Fruit fly (Drosophila melanogaster) whole organism, embryonic: ENCODE results near the gene CG31365.

Experiments used
- Asciz ChIP-seq: fragments of 200-800 bp; sonication (Bioruptor generic); optimal IDR thresholded peaks from 2 replicates; lab custom pipeline; 2017; ENCODE audit warnings: missing biosample characterization, mild to moderate bottlenecking, missing genetic modification characterization, missing genetic modification reagents
- Bgb ChIP-seq: fragments of 200-800 bp; sonication (Bioruptor generic); IDR thresholded peaks from 2 replicates; pipeline ENCODE4 v1.3.6; 2022; ENCODE audit warnings: missing biosample characterization, missing genetic modification characterization; ENCODE audit not compliant: partially characterized antibody
- CG10543 ChIP-seq: fragments of 200-800 bp; sonication (Bioruptor generic); optimal IDR thresholded peaks from 3 replicates; lab custom pipeline; 2017; ENCODE audit warnings: missing biosample characterization, mild to moderate bottlenecking, missing genetic modification characterization, moderate library complexity
- CG14710 ChIP-seq: fragments of 200-800 bp; sonication (Bioruptor generic); optimal IDR thresholded peaks from 3 replicates; lab custom pipeline; 2019; ENCODE audit warnings: missing biosample characterization, mild to moderate bottlenecking, missing genetic modification characterization, moderate library complexity
- CG15696 ChIP-seq: fragments of 200-800 bp; sonication (Bioruptor generic); optimal IDR thresholded peaks from 2 replicates; lab custom pipeline; 2019; ENCODE audit warnings: missing biosample characterization, mild to moderate bottlenecking, missing genetic modification characterization, moderate library complexity
- CG17359 ChIP-seq: fragments of 200-800 bp; sonication (Bioruptor generic); optimal IDR thresholded peaks from 3 replicates; lab custom pipeline; 2018; ENCODE audit warnings: missing biosample characterization, mild to moderate bottlenecking, missing genetic modification characterization, moderate library complexity
- CG18599 ChIP-seq: fragments of 200-800 bp; sonication (Bioruptor generic); optimal IDR thresholded peaks from 3 replicates; lab custom pipeline; 2017; ENCODE audit warnings: missing biosample characterization, missing genetic modification characterization, mild to moderate bottlenecking, moderate library complexity, missing genetic modification reagents
- CG2875 ChIP-seq: fragments of 200-800 bp; sonication (Bioruptor generic); optimal IDR thresholded peaks from 2 replicates; lab custom pipeline; 2017; ENCODE audit warnings: missing biosample characterization, mild to moderate bottlenecking, missing genetic modification characterization, missing genetic modification reagents
- CG31441 ChIP-seq: fragments of 200-800 bp; sonication (Bioruptor generic); IDR thresholded peaks from 2 replicates; pipeline ENCODE4 v1.3.6; 2022; ENCODE audit warnings: missing biosample characterization, missing genetic modification characterization
- CG4328 ChIP-seq: fragments of 200-800 bp; sonication (Bioruptor generic); optimal IDR thresholded peaks from 3 replicates; lab custom pipeline; 2017; ENCODE audit warnings: missing biosample characterization, missing genetic modification reagents, missing genetic modification characterization
- CG4707 ChIP-seq: fragments of 200-800 bp; sonication (Bioruptor generic); optimal IDR thresholded peaks from 2 replicates; lab custom pipeline; 2018; ENCODE audit warnings: missing biosample characterization, mild to moderate bottlenecking, missing genetic modification characterization, moderate library complexity
- CG5953 ChIP-seq: fragments of 200-800 bp; sonication (Bioruptor generic); IDR thresholded peaks from 2 replicates; pipeline ENCODE4 v1.3.6; 2022; ENCODE audit warnings: missing biosample characterization, missing genetic modification characterization
- CG6272 ChIP-seq: fragments of 200-800 bp; sonication (Bioruptor generic); IDR thresholded peaks from 2 replicates; pipeline ENCODE4 v1.3.6; 2022; ENCODE audit warnings: missing biosample characterization, missing genetic modification characterization
- CG7271 ChIP-seq: fragments of 200-800 bp; sonication (Bioruptor generic); optimal IDR thresholded peaks from 2 replicates; lab custom pipeline; 2018; ENCODE audit warnings: missing biosample characterization, mild to moderate bottlenecking, missing genetic modification characterization, moderate library complexity
- CG9437 ChIP-seq: fragments of 200-800 bp; sonication (Bioruptor generic); optimal IDR thresholded peaks from 2 replicates; lab custom pipeline; 2018; ENCODE audit warnings: missing biosample characterization, mild to moderate bottlenecking, missing genetic modification characterization
- Chrac-16 ChIP-seq: fragments of 200-800 bp; sonication (Bioruptor generic); optimal IDR thresholded peaks from 3 replicates; lab custom pipeline; 2016; ENCODE audit warnings: missing biosample characterization, missing genetic modification characterization
- CoRest ChIP-seq: fragments of 200-800 bp; sonication (Bioruptor generic); optimal IDR thresholded peaks from 3 replicates; lab custom pipeline; 2018; ENCODE audit warnings: missing biosample characterization, mild to moderate bottlenecking, missing genetic modification characterization, moderate library complexity
- Dad ChIP-seq: fragments of 200-800 bp; sonication (Bioruptor generic); optimal IDR thresholded peaks from 3 replicates; lab custom pipeline; 2016; ENCODE audit warnings: missing biosample characterization, missing genetic modification characterization
- Dref ChIP-seq: fragments of 200-800 bp; sonication (Bioruptor generic); IDR thresholded peaks from 2 replicates; pipeline ENCODE4 v1.3.6; 2022; ENCODE audit warnings: missing biosample characterization, missing genetic modification characterization
- Fer2 ChIP-seq: fragments of 200-800 bp; sonication (Bioruptor generic); optimal IDR thresholded peaks from 2 replicates; lab custom pipeline; 2018; ENCODE audit warnings: missing biosample characterization, mild to moderate bottlenecking, missing genetic modification characterization, moderate library complexity
- GATAe ChIP-seq: fragments of 200-800 bp; sonication (Bioruptor generic); conservative IDR thresholded peaks from 2 replicates; pipeline ENCODE4 v1.3.6; 2022; ENCODE audit warnings: missing biosample characterization, missing genetic modification characterization
- Gsc ChIP-seq: fragments of 200-800 bp; sonication (Bioruptor generic); IDR thresholded peaks from 2 replicates; pipeline ENCODE4 v1.3.6; 2022; ENCODE audit warnings: missing biosample characterization, missing genetic modification characterization
- HHEX ChIP-seq: fragments of 200-800 bp; sonication (Bioruptor generic); optimal IDR thresholded peaks from 3 replicates; lab custom pipeline; 2017; ENCODE audit warnings: missing biosample characterization, mild to moderate bottlenecking, missing genetic modification characterization, missing genetic modification reagents
- Lhr ChIP-seq: fragments of 200-800 bp; sonication (Bioruptor generic); optimal IDR thresholded peaks from 3 replicates; lab custom pipeline; 2017; ENCODE audit warnings: mild to moderate bottlenecking, missing biosample characterization, missing genetic modification reagents, missing genetic modification characterization
- Myb ChIP-seq: fragments of 200-800 bp; sonication (Bioruptor generic); optimal IDR thresholded peaks from 2 replicates; lab custom pipeline; 2016; ENCODE audit warnings: missing biosample characterization, missing genetic modification characterization
- Nf-YA ChIP-seq: fragments of 200-800 bp; sonication (Bioruptor generic); IDR thresholded peaks from 2 replicates; pipeline ENCODE4 v1.3.6; 2022; ENCODE audit warnings: missing biosample characterization, missing genetic modification characterization
- Oaz ChIP-seq: fragments of 200-800 bp; sonication (Bioruptor generic); IDR thresholded peaks from 2 replicates; pipeline ENCODE4 v1.3.6; 2022; ENCODE audit warnings: missing biosample characterization, missing genetic modification characterization
- Pdp1 ChIP-seq, 2 experiments: fragments of 200-800 bp; sonication (Bioruptor generic); optimal IDR thresholded peaks; 3 replicates each; lab custom pipeline; 2016; ENCODE audit warnings: missing biosample characterization in 2 of 2, missing genetic modification characterization in 2 of 2, mild to moderate bottlenecking in 1 of 2, moderate library complexity in 1 of 2
- Rx ChIP-seq: fragments of 200-800 bp; sonication (Bioruptor generic); IDR thresholded peaks from 2 replicates; pipeline ENCODE4 v1.3.6; 2022; ENCODE audit warnings: missing biosample characterization, missing genetic modification characterization
- Xrp1 ChIP-seq: fragments of 200-800 bp; sonication (Bioruptor generic); IDR thresholded peaks from 2 replicates; pipeline ENCODE4 v1.3.6; 2022; ENCODE audit warnings: missing biosample characterization, missing genetic modification characterization
- abd-A ChIP-seq: fragments of 200-800 bp; sonication (Bioruptor generic); optimal IDR thresholded peaks from 3 replicates; lab custom pipeline; 2019; ENCODE audit warnings: missing biosample characterization, mild to moderate bottlenecking, missing genetic modification characterization, moderate library complexity
- ac ChIP-seq: fragments of 200-800 bp; sonication (Bioruptor generic); optimal IDR thresholded peaks from 3 replicates; lab custom pipeline; 2017; ENCODE audit warnings: missing biosample characterization, mild to moderate bottlenecking, missing genetic modification characterization
- ase ChIP-seq: fragments of 200-800 bp; sonication (Bioruptor generic); IDR thresholded peaks from 3 replicates; pipeline ENCODE4 v1.3.6; 2022; ENCODE audit warnings: missing biosample characterization, missing genetic modification characterization
- ash1 ChIP-seq: fragments of 200-800 bp; sonication (Bioruptor generic); optimal IDR thresholded peaks from 2 replicates; lab custom pipeline; 2018; ENCODE audit warnings: missing biosample characterization, mild to moderate bottlenecking, missing genetic modification characterization
- bab2 ChIP-seq: fragments of 200-800 bp; sonication (Bioruptor generic); optimal IDR thresholded peaks from 2 replicates; lab custom pipeline; 2016; ENCODE audit warnings: missing biosample characterization, missing genetic modification characterization
- dmrt11E ChIP-seq: fragments of 200-800 bp; sonication (Bioruptor generic); optimal IDR thresholded peaks from 3 replicates; lab custom pipeline; 2018; ENCODE audit warnings: missing biosample characterization, mild to moderate bottlenecking, missing genetic modification characterization, moderate library complexity
- dpn ChIP-seq, 2 experiments: fragments of 200-800 bp; sonication (Bioruptor generic); optimal IDR thresholded peaks; 3 replicates each; lab custom pipeline; 2016; ENCODE audit warnings: missing biosample characterization in 2 of 2, missing genetic modification characterization in 2 of 2
- emc ChIP-seq: fragments of 200-800 bp; sonication (Bioruptor generic); optimal IDR thresholded peaks from 2 replicates; lab custom pipeline; 2016; ENCODE audit warnings: missing biosample characterization, missing genetic modification characterization
- her ChIP-seq: fragments of 200-800 bp; sonication (Bioruptor generic); optimal IDR thresholded peaks from 2 replicates; lab custom pipeline; 2016; ENCODE audit warnings: missing biosample characterization, missing genetic modification characterization
- kni ChIP-seq: fragments of 200-800 bp; sonication (Bioruptor generic); optimal IDR thresholded peaks from 3 replicates; lab custom pipeline; 2017; ENCODE audit warnings: mild to moderate bottlenecking, missing biosample characterization, missing genetic modification reagents, missing genetic modification characterization
- onecut ChIP-seq: fragments of 200-800 bp; sonication (Bioruptor generic); IDR thresholded peaks from 2 replicates; pipeline ENCODE4 v1.3.6; 2022; ENCODE audit warnings: missing biosample characterization, missing genetic modification characterization
- prd ChIP-seq, 3 experiments: fragments of >200 bp in 2 of 3; fragments of 200-800 bp in 1 of 3; sonication (Bioruptor generic) in 1 of 3; optimal IDR thresholded peaks in 2 of 3; IDR thresholded peaks in 1 of 3; 2 replicates in 2 of 3; 3 replicates in 1 of 3; pipeline versions ENCODE4 v1.3.6 to Lab custom; 2017 to 2022; ENCODE audit warnings: missing biosample characterization in 1 of 3, missing genetic modification characterization in 1 of 3
- pum ChIP-seq: fragments of 200-800 bp; sonication (Bioruptor generic); optimal IDR thresholded peaks from 2 replicates; lab custom pipeline; 2016; ENCODE audit warnings: missing biosample characterization, missing genetic modification characterization
- sens ChIP-seq: fragments of 200-800 bp; sonication (Bioruptor generic); peaks from one replicate; lab custom pipeline; 2016; ENCODE audit warnings: missing biosample characterization, missing genetic modification characterization
- sim ChIP-seq: fragments of 200-800 bp; sonication (Bioruptor generic); IDR thresholded peaks from 2 replicates; pipeline ENCODE4 v1.3.6; 2022; ENCODE audit warnings: missing biosample characterization, missing genetic modification characterization
- slbo ChIP-seq: fragments of 200-800 bp; sonication (Bioruptor generic); IDR thresholded peaks from 2 replicates; pipeline ENCODE4 v1.3.6; 2022; ENCODE audit warnings: missing biosample characterization, missing genetic modification characterization
- sna ChIP-seq: fragments of 200-800 bp; sonication (Bioruptor generic); IDR thresholded peaks from 2 replicates; pipeline ENCODE4 v1.3.6; 2022; ENCODE audit warnings: missing biosample characterization, missing genetic modification characterization; ENCODE audit not compliant: partially characterized antibody
- tup ChIP-seq: fragments of 200-800 bp; sonication (Bioruptor generic); optimal IDR thresholded peaks from 2 replicates; lab custom pipeline; 2016; ENCODE audit warnings: missing biosample characterization, mild to moderate bottlenecking, missing genetic modification characterization, moderate library complexity
- z ChIP-seq: fragments of 200-800 bp; sonication (Bioruptor generic); IDR thresholded peaks from 3 replicates; pipeline ENCODE4 v1.3.6; 2022; ENCODE audit warnings: missing biosample characterization, missing genetic modification characterization
- zfh1 ChIP-seq: fragments of 200-800 bp; sonication (Bioruptor generic); IDR thresholded peaks from 3 replicates; pipeline ENCODE4 v1.3.6; 2022; ENCODE audit warnings: missing biosample characterization, missing genetic modification characterization

The CG31365 gene

DNA sequence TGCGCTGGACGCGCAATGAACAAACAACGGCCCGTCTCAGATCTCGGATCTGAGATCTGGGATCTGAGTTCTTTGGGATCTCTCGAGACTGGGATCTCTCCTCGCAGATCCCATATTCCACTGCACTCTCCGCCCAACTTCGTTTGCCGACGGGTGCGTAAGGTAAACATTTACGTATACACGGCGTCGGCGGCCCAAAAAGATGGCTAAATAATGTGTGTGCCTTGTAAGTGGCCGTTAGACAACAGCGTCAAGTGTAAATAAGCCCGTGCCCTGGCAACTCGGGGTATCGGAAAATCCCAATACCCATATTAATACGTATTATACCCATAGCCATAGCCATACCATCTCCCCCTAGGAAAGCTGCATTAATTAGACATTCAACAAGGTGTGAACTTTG is 8.5 kb upstream of the CG31365 start:
- TF ChIP-seq ase (GFP tag; lab: Robert Waterston, UW) (0 out of 3 replicates have a peak, but pooled peaks have one; percentile 14), Dad (no peak), CG18599 (GFP tag; lab: Kevin White, UChicago) (no peak), ac (GFP tag; lab: Kevin White, UChicago) (peak; percentile 26), Gsc (GFP tag; lab: Robert Waterston, UW) (no peak), GATAe (GFP tag; lab: Robert Waterston, UW) (no peak), CG2875 (no peak), Myb (GFP tag; lab: Kevin White, UChicago) (no peak), sim (GFP tag; lab: Robert Waterston, UW) (no peak), onecut (GFP tag; lab: Robert Waterston, UW) (0 out of 2 replicates have a peak, but pooled peaks have one; percentile 8), CG9437 (GFP tag; lab: Kevin White, UChicago) (no peak), Bgb (no peak), Pdp1 (GFP tag; optimal IDR thresholded peaks at IDR 0.05; lab: Kevin White, UChicago) (peak in 1 of 2 experiments; percentile 6), z (GFP tag; lab: Robert Waterston, UW) (0 out of 3 replicates have a peak, but pooled peaks have one; percentile 21), CG17359 (tag; lab: Kevin White, UChicago) (peak; percentile 16), CG4707 (GFP tag; lab: Kevin White, UChicago) (no peak), ash1 (GFP tag; lab: Kevin White, UChicago) (no peak), CoRest (tag; lab: Kevin White, UChicago) (no peak), pum (no peak), CG10543 (GFP tag; lab: Kevin White, UChicago) (peak; percentile 20), Lhr (GFP tag; lab: Kevin White, UChicago) (no peak), dpn (GFP tag; optimal IDR thresholded peaks at IDR 0.05; lab: Kevin White, UChicago) (no peak), Chrac-16 (no peak), CG14710 (tag; lab: Kevin White, UChicago) (no peak), Rx (GFP tag; lab: Robert Waterston, UW) (no peak), abd-A (no peak), CG6272 (GFP tag; lab: Robert Waterston, UW) (no peak), Xrp1 (peak; percentile 42; the same call in 1 of the 2 replicates), kni (GFP tag; lab: Kevin White, UChicago) (peak; percentile 83), Nf-YA (GFP tag; lab: Robert Waterston, UW) (no peak), sna (GFP tag; lab: Robert Waterston, UW) (no peak), slbo (no peak), Asciz (GFP tag; lab: Kevin White, UChicago) (peak; percentile 10), HHEX (GFP tag; lab: Kevin White, UChicago) (peak; percentile 1), tup (no peak), Fer2 (no peak), zfh1 (GFP tag; lab: Robert Waterston, UW) (peak; percentile 34; the same call in 1 of the 3 replicates), CG7271 (peak; percentile 13), Dref (GFP tag; lab: Robert Waterston, UW) (no peak), bab2 (GFP tag; lab: Kevin White, UChicago) (peak; percentile 4), her (GFP tag; lab: Kevin White, UChicago) (no peak), CG5953 (GFP tag; lab: Robert Waterston, UW) (0 out of 2 replicates have a peak, but pooled peaks have one; percentile 7), Oaz (no peak), CG31441 (GFP tag; lab: Robert Waterston, UW) (0 out of 2 replicates have a peak, but pooled peaks have one; percentile 13), dmrt11E (tag; lab: Kevin White, UChicago) (peak; percentile 20), emc (no peak), CG15696 (tag; lab: Kevin White, UChicago) (peak; percentile 60), sens (peak; percentile 65), CG4328 (GFP tag; lab: Kevin White, UChicago) (no peak), prd (optimal IDR thresholded peaks at IDR 0.05; lab: Kevin White, UChicago) (no peak), prd (GFP tag; IDR thresholded peaks at IDR 0.05; lab: Robert Waterston, UW) (peak; percentile 21; the same call in 1 of the 3 replicates)
